Worm (Caenorhabditis elegans): ENCODE data around the gene T12A2.21.

ce11 chrIII:6208984-6209383 lies 27.6 kb downstream of the T12A2.21 start, which contains the start of gene C23G10.1:
- no peak for TF ChIP-seq cog-1 (tag; optimal IDR thresholded peaks at IDR 0.05)
- no peak for TF ChIP-seq T22C8.4 (GFP tag; IDR thresholded peaks at IDR 0.05)
- no peak for TF ChIP-seq ztf-23 (GFP tag; IDR thresholded peaks at IDR 0.05)
- no peak for TF ChIP-seq ref-1 (GFP tag; conservative IDR thresholded peaks at IDR 0.05)
- no peak for TF ChIP-seq ztf-29 (GFP tag; IDR thresholded peaks at IDR 0.05)
- no peak for TF ChIP-seq tab-1 (GFP tag; IDR thresholded peaks at IDR 0.05)
- TF ChIP-seq flt-1 (GFP tag; IDR thresholded peaks at IDR 0.05) = no peak
